Worm (Caenorhabditis elegans): Measurements from ENCODE around the gene C49F5.3.

The C49F5.3 gene

DNA sequence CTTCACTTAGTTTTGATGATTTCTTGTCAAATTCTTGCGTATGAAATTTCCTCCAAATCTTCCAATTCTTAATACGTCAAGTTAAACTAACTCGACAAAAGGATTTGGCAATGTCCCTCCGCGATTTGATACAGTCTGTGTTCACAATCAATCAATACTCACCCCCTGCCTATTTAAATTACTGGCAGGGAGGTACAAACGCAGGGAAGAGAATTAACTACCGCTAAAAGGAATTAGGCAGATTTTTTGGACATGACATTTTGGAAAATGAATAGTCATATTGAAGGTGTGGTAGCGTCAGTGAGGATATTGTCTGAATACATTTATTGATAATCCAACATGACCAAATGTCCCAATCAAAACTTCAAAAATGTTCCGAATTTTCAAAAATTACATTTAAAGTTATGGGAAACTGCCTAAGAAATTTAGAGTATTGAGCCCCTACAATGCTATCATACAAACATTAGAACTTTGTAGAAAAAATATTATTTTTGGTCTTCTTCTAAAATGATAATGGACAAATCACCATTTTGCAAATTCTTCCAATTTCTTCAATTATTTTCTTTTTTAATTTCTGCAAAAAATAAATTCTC is 46.0 kb downstream of the C49F5.3 start (continued):
- TF ChIP-seq unc-39 (tag; optimal IDR thresholded peaks at IDR 0.05) (peak; percentile 76), aly-2 (tag; optimal IDR thresholded peaks at IDR 0.05) (peak; percentile 94), hmg-11 (tag; optimal IDR thresholded peaks at IDR 0.05) (peak; percentile 97), daf-12 (tag; optimal IDR thresholded peaks at IDR 0.05) (peak; percentile 81), elt-2 (tag; optimal IDR thresholded peaks at IDR 0.05) (peak; percentile 86), lin-39 (tag; optimal IDR thresholded peaks at IDR 0.05) (peak; percentile 98), egl-27 (tag; optimal IDR thresholded peaks at IDR 0.05) (peak; percentile 95), ztf-4 (tag; optimal IDR thresholded peaks at IDR 0.05) (peak; percentile 86), snpc-4 (tag; optimal IDR thresholded peaks at IDR 0.05) (peak; percentile 95), mml-1 (tag; optimal IDR thresholded peaks at IDR 0.05) (no peak), fos-1 (tag; optimal IDR thresholded peaks at IDR 0.05) (peak; percentile 94), nhr-11 (tag; optimal IDR thresholded peaks at IDR 0.05) (peak; percentile 97), lsy-12 (tag; optimal IDR thresholded peaks at IDR 0.05) (peak; percentile 95), nhr-67 (tag; optimal IDR thresholded peaks at IDR 0.05) (peak; percentile 59), ceh-82 (tag; optimal IDR thresholded peaks at IDR 0.05) (peak; percentile 98), eor-1 (tag; optimal IDR thresholded peaks at IDR 0.05) (peak in 1 of 2 experiments; percentile 82)

DNA sequence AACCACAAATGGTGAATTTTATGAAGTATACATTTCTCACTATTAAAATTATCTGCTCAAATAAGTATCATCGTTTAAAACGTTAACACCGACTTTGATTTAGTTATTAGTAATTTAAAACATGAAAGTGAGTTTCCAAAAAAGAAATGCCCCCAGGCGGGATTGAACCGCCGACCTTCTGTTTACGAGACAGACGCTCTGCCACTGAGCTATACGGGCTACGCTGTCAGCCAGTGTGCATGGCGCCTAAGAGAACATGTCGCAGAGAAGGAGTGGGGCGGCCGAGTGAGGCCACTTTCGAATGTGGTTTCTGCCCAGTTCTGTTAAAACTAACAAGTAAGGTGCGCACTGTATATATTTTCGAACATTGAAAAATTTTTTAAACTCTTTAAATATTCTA is 48.5 kb downstream of the C49F5.3 start:
- TF ChIP-seq tbx-2 (tag; optimal IDR thresholded peaks at IDR 0.05): peak; percentile 68
- peak; percentile 38 for TF ChIP-seq ceh-28 (tag; optimal IDR thresholded peaks at IDR 0.05)
- TF ChIP-seq ama-1 (optimal IDR thresholded peaks at IDR 0.05): no peak
- no peak for TF ChIP-seq nhr-11 (tag; optimal IDR thresholded peaks at IDR 0.05)
- no peak for TF ChIP-seq mml-1 (tag; optimal IDR thresholded peaks at IDR 0.05)
- no peak for TF ChIP-seq ceh-16 (tag; optimal IDR thresholded peaks at IDR 0.05)
- peak; percentile 58 for TF ChIP-seq nhr-43 (tag; optimal IDR thresholded peaks at IDR 0.05; ENCODE audit: poor library complexity, severe bottlenecking)
- peak; percentile 33 for TF ChIP-seq nhr-77 (tag; optimal IDR thresholded peaks at IDR 0.05)
- peak; percentile 91 for TF ChIP-seq hmg-11 (tag; optimal IDR thresholded peaks at IDR 0.05)
- TF ChIP-seq jun-1 (tag; optimal IDR thresholded peaks at IDR 0.05): peak; percentile 15
- TF ChIP-seq lin-39 (tag; optimal IDR thresholded peaks at IDR 0.05): peak; percentile 1
- TF ChIP-seq pha-4 (tag; optimal IDR thresholded peaks at IDR 0.05): peak; percentile 56
- peak; percentile 6 for TF ChIP-seq snpc-4 (tag; optimal IDR thresholded peaks at IDR 0.05)
- TF ChIP-seq elt-2 (tag; optimal IDR thresholded peaks at IDR 0.05): peak; percentile 37
- TF ChIP-seq skn-1 (tag; optimal IDR thresholded peaks at IDR 0.05): peak; percentile 20

DNA sequence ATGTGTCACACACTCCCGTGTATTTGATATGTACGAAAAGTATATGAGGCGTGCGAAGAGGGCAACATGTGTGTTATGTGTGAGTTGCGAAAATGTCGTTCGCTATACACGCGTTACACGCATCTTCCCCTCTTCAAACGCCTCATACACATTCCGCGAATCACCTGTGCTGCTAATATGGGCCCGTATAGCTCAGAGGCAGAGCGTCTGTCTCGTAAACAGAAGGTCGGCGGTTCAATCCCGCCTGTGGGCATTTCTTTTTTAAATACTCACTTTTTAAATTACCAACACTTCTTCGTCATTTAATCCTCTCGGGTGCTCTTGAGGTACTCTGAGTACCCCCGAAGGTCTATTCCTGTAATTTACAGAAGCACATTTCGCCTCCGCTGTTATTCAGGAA is 49.9 kb downstream of the C49F5.3 start:
- TF ChIP-seq unc-39 (tag; optimal IDR thresholded peaks at IDR 0.05) (no peak), lsy-12 (tag; optimal IDR thresholded peaks at IDR 0.05) (no peak), zag-1 (tag; optimal IDR thresholded peaks at IDR 0.05) (no peak), ztf-11 (tag; optimal IDR thresholded peaks at IDR 0.05) (no peak), jun-1 (tag; optimal IDR thresholded peaks at IDR 0.05) (no peak), nhr-23 (tag; optimal IDR thresholded peaks at IDR 0.05) (no peak), eor-1 (tag; optimal IDR thresholded peaks at IDR 0.05) (no peak), nfya-1 (tag; optimal IDR thresholded peaks at IDR 0.05; ENCODE audit: insufficient read depth) (no peak), daf-12 (tag; optimal IDR thresholded peaks at IDR 0.05) (no peak), snpc-4 (tag; optimal IDR thresholded peaks at IDR 0.05) (no peak), hmg-11 (tag; optimal IDR thresholded peaks at IDR 0.05) (no peak), elt-1 (tag; optimal IDR thresholded peaks at IDR 0.05) (no peak), pha-4 (tag; optimal IDR thresholded peaks at IDR 0.05) (no peak), tbx-2 (tag; optimal IDR thresholded peaks at IDR 0.05) (no peak), elt-3 (tag; optimal IDR thresholded peaks at IDR 0.05) (no peak), nhr-67 (tag; optimal IDR thresholded peaks at IDR 0.05) (no peak), nhr-237 (tag; optimal IDR thresholded peaks at IDR 0.05) (no peak)

All from whole organism, L3 larva.